Worm (Caenorhabditis elegans) whole organism, mixed stage, embryonic: ENCODE results near the gene ogt-1.
A peak's percentile ranks its signal among the peaks of the same experiment; 100 is the strongest.

ENCODE experiments used
- M03D4.4 ChIP-seq: sonication (generic microtip); optimal IDR thresholded peaks from 2 replicates; lab custom pipeline; 2017; ENCODE audit warnings: mild to moderate bottlenecking, missing genetic modification characterization, missing compliant biosample characterization
- bed-3 ChIP-seq: fragments of 200-800 bp; sonication (Bioruptor generic); optimal IDR thresholded peaks from 3 replicates; lab custom pipeline; 2018; ENCODE audit warnings: mild to moderate bottlenecking, missing genetic modification characterization, moderate library complexity, missing compliant biosample characterization
- blmp-1 ChIP-seq: fragments of 150-350 bp; optimal IDR thresholded peaks from 2 replicates; lab custom pipeline; 2014; ENCODE audit warnings: missing biosample characterization, missing genetic modification characterization
- ceh-39 ChIP-seq: fragments of 150-350 bp; optimal IDR thresholded peaks from 2 replicates; lab custom pipeline; 2014; ENCODE audit warnings: missing biosample characterization, missing genetic modification characterization
- ceh-43 ChIP-seq: fragments of 200-800 bp; sonication (Bioruptor generic); optimal IDR thresholded peaks from 2 replicates; lab custom pipeline; 2018; ENCODE audit warnings: mild to moderate bottlenecking, missing genetic modification characterization, moderate library complexity, missing compliant biosample characterization
- ceh-83 ChIP-seq: fragments of 200-800 bp; sonication (Bioruptor generic); optimal IDR thresholded peaks from 2 replicates; lab custom pipeline; 2018; ENCODE audit warnings: mild to moderate bottlenecking, missing genetic modification characterization, missing compliant biosample characterization
- ces-1 ChIP-seq: fragments of 150-350 bp; optimal IDR thresholded peaks from 2 replicates; lab custom pipeline; 2014; ENCODE audit warnings: missing biosample characterization, missing genetic modification reagents, missing genetic modification characterization
- cnd-1 ChIP-seq: fragments of 200-800 bp; sonication (Bioruptor generic); optimal IDR thresholded peaks from 2 replicates; lab custom pipeline; 2018; ENCODE audit warnings: mild to moderate bottlenecking, missing genetic modification characterization, missing compliant biosample characterization
- drap-1 ChIP-seq: fragments of 200-800 bp; sonication (Bioruptor generic); optimal IDR thresholded peaks from 3 replicates; lab custom pipeline; 2018; ENCODE audit warnings: mild to moderate bottlenecking, missing genetic modification characterization, missing compliant biosample characterization
- elt-1 ChIP-seq: sonication (generic microtip); optimal IDR thresholded peaks from 2 replicates; lab custom pipeline; 2017; ENCODE audit warnings: missing genetic modification characterization, mild to moderate bottlenecking, missing compliant biosample characterization, antibody characterized with exemption, moderate library complexity, borderline replicate concordance; ENCODE audit not compliant: insufficient read depth
- elt-3 ChIP-seq: fragments of 150-350 bp; optimal IDR thresholded peaks from 2 replicates; lab custom pipeline; 2014; ENCODE audit warnings: missing biosample characterization, missing genetic modification characterization
- flh-1 ChIP-seq: fragments of 200-800 bp; sonication (Bioruptor generic); optimal IDR thresholded peaks from 2 replicates; lab custom pipeline; 2018; ENCODE audit warnings: mild to moderate bottlenecking, missing genetic modification characterization, moderate library complexity, missing compliant biosample characterization
- ham-2 ChIP-seq: fragments of 200-800 bp; sonication (Bioruptor generic); optimal IDR thresholded peaks from 2 replicates; lab custom pipeline; 2018; ENCODE audit warnings: mild to moderate bottlenecking, missing genetic modification characterization, missing compliant biosample characterization
- hlh-1 ChIP-seq: fragments of 150-350 bp; optimal IDR thresholded peaks from 2 replicates; lab custom pipeline; 2014; ENCODE audit warnings: missing biosample characterization, missing genetic modification reagents, missing genetic modification characterization
- lin-13 ChIP-seq: fragments of 150-350 bp; optimal IDR thresholded peaks from 2 replicates; lab custom pipeline; 2014; ENCODE audit warnings: missing biosample characterization, missing genetic modification characterization
- lin-32 ChIP-seq: fragments of 200-800 bp; sonication (Bioruptor generic); optimal IDR thresholded peaks from 2 replicates; lab custom pipeline; 2018; ENCODE audit warnings: mild to moderate bottlenecking, missing genetic modification characterization, missing compliant biosample characterization
- lsy-2 ChIP-seq: fragments of 150-350 bp; optimal IDR thresholded peaks from 2 replicates; lab custom pipeline; 2014; ENCODE audit warnings: missing biosample characterization, missing genetic modification characterization
- mab-5 ChIP-seq: fragments of 150-350 bp; optimal IDR thresholded peaks from 2 replicates; lab custom pipeline; 2014; ENCODE audit warnings: missing biosample characterization, missing genetic modification characterization
- mep-1 ChIP-seq: fragments of 150-350 bp; optimal IDR thresholded peaks from 2 replicates; lab custom pipeline; 2017; ENCODE audit warnings: missing biosample characterization, missing genetic modification reagents, missing genetic modification characterization, inconsistent platforms
- mls-2 ChIP-seq: sonication (generic microtip); optimal IDR thresholded peaks from 2 replicates; lab custom pipeline; 2016; ENCODE audit warnings: mild to moderate bottlenecking, missing genetic modification characterization, moderate library complexity, missing compliant biosample characterization
- nhr-12 ChIP-seq: fragments of 150-350 bp; optimal IDR thresholded peaks from 2 replicates; lab custom pipeline; 2014; ENCODE audit warnings: missing biosample characterization, missing genetic modification characterization
- nhr-2 ChIP-seq: fragments of 150-350 bp; optimal IDR thresholded peaks from 2 replicates; lab custom pipeline; 2014; ENCODE audit warnings: missing biosample characterization, missing genetic modification characterization
- nhr-237 ChIP-seq: fragments of 150-350 bp; optimal IDR thresholded peaks from 2 replicates; lab custom pipeline; 2014; ENCODE audit warnings: missing biosample characterization, missing genetic modification characterization
- nhr-28 ChIP-seq: fragments of 150-350 bp; optimal IDR thresholded peaks from 2 replicates; lab custom pipeline; 2014; ENCODE audit warnings: missing biosample characterization, missing genetic modification characterization
- nhr-76 ChIP-seq: sonication (generic microtip); optimal IDR thresholded peaks from 2 replicates; lab custom pipeline; 2017; ENCODE audit warnings: missing biosample characterization, missing genetic modification characterization
- pha-4 ChIP-seq: fragments of 150-350 bp; optimal IDR thresholded peaks from 2 replicates; lab custom pipeline; 2018; ENCODE audit warnings: missing biosample characterization, missing genetic modification reagents, missing genetic modification characterization
- sem-2 ChIP-seq: fragments of 200-800 bp; sonication (Bioruptor generic); optimal IDR thresholded peaks from 2 replicates; lab custom pipeline; 2018; ENCODE audit warnings: mild to moderate bottlenecking, missing genetic modification characterization, missing compliant biosample characterization
- snpc-4 ChIP-seq: fragments of 150-350 bp; optimal IDR thresholded peaks from 2 replicates; lab custom pipeline; 2014; ENCODE audit warnings: missing biosample characterization, missing genetic modification characterization
- sptf-1 ChIP-seq: sonication (generic microtip); optimal IDR thresholded peaks from 2 replicates; lab custom pipeline; 2017; ENCODE audit warnings: mild to moderate bottlenecking, missing genetic modification characterization, moderate library complexity, missing compliant biosample characterization
- tbx-8 ChIP-seq: fragments of 200-800 bp; sonication (Bioruptor generic); optimal IDR thresholded peaks from 2 replicates; lab custom pipeline; 2018; ENCODE audit warnings: mild to moderate bottlenecking, missing genetic modification characterization, moderate library complexity, missing compliant biosample characterization
- unc-120 ChIP-seq: sonication (generic microtip); optimal IDR thresholded peaks from 2 replicates; lab custom pipeline; 2017; ENCODE audit warnings: missing genetic modification characterization, missing compliant biosample characterization; ENCODE audit not compliant: poor library complexity, severe bottlenecking
- unc-39 ChIP-seq: fragments of 150-350 bp; optimal IDR thresholded peaks from 2 replicates; lab custom pipeline; 2014; ENCODE audit warnings: missing biosample characterization, missing genetic modification characterization
- unc-62 ChIP-seq: fragments of 150-350 bp; optimal IDR thresholded peaks from 2 replicates; lab custom pipeline; 2014; ENCODE audit warnings: missing biosample characterization, missing genetic modification reagents, missing genetic modification characterization
- zip-8 ChIP-seq: fragments of 150-350 bp; optimal IDR thresholded peaks from 2 replicates; lab custom pipeline; 2014; ENCODE audit warnings: missing biosample characterization, missing genetic modification characterization
- ztf-11 ChIP-seq: fragments of 150-350 bp; optimal IDR thresholded peaks from 2 replicates; lab custom pipeline; 2014; ENCODE audit warnings: missing biosample characterization, missing genetic modification characterization

The ogt-1 gene

ce11 chrIII:7166664-7167567 lies 13.3 kb upstream of the ogt-1 start:
- TF ChIP-seq nhr-28 (tag; lab: Kevin White, UChicago) (no peak), nhr-237 (tag; lab: Kevin White, UChicago) (peak; percentile 6), hlh-1 (tag; lab: Kevin White, UChicago) (no peak), drap-1 (GFP tag; lab: Kevin White, UChicago) (peak; percentile 11), ceh-83 (GFP tag; lab: Kevin White, UChicago) (no peak)

ce11 chrIII:7165816-7166229 lies 12.2 kb upstream of the ogt-1 start:
- TF ChIP-seq unc-62 (GFP tag; lab: Kevin White, UChicago) (no peak), ces-1 (GFP tag; lab: Kevin White, UChicago) (peak; percentile 10), bed-3 (GFP tag; lab: Kevin White, UChicago) (no peak)

ce11 chrIII:7165276-7165675 lies 11.7 kb upstream of the ogt-1 start:
- TF ChIP-seq nhr-28 (tag; lab: Kevin White, UChicago) (no peak), elt-3 (tag; lab: Kevin White, UChicago) (no peak), lin-13 (tag; lab: Kevin White, UChicago) (no peak), sptf-1 (no peak), mls-2 (tag; lab: Kevin White, UChicago) (no peak)

DNA sequence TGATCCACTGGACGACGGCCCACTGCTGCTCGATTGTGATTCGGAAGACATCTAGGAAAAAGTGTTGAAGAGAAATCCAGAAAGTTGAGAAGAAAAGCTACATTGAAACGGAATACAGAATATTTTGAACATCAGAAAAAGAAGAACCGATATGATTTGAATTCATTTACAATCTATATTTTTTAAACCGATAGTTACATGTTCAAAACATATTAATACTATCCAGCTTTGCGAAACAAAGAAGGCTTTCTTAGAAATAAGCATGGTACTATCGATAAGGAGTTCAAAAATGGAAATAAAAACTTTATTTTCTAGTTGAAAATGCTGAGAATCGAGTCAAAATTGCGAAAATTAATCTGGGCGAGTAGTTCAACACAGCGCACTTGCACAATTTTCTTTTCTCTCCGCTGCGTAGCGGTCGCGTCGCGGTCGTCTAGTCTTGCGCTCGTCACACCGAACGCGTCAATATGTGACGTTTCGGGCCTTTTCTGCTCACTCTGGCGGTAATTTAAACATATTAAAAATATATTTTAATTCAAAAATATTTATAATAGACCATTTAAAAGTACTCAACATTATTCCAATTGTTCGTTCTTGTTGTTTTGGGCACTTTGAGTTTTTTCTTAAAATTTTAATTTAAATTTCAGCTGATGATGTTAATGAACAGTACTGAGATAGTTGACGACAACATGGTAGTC lies 8.6 kb upstream of the ogt-1 start, which contains the start of the genes syf-2 and K04G7.1:
syf-2 (minus strand) TSS at position 51 of the 698 bp plus-strand sequence.
K04G7.1 (plus strand) TSS at position 648 of the 698 bp plus-strand sequence.
- peak; percentile 53 for TF ChIP-seq unc-120 (tag; lab: Kevin White, UChicago)
- peak; percentile 85 for TF ChIP-seq pha-4 (tag; lab: Kevin White, UChicago)
- peak; percentile 70 for TF ChIP-seq unc-62 (GFP tag; lab: Kevin White, UChicago)
- no peak for TF ChIP-seq snpc-4
- TF ChIP-seq nhr-28 (tag; lab: Kevin White, UChicago), result no peak
- no peak for TF ChIP-seq bed-3 (GFP tag; lab: Kevin White, UChicago)
- peak; percentile 98 for TF ChIP-seq mep-1 (tag; lab: Kevin White, UChicago)
- no peak for TF ChIP-seq sem-2 (GFP tag; lab: Kevin White, UChicago)
- TF ChIP-seq M03D4.4 (tag; lab: Kevin White, UChicago), result no peak
- TF ChIP-seq ham-2 (GFP tag; lab: Kevin White, UChicago), result no peak
- no peak for TF ChIP-seq mab-5
- TF ChIP-seq lin-13 (tag; lab: Kevin White, UChicago), result peak; percentile 96
- no peak for TF ChIP-seq elt-3 (tag; lab: Kevin White, UChicago)
- TF ChIP-seq ztf-11, result no peak
- TF ChIP-seq lin-32 (GFP tag; lab: Kevin White, UChicago), result no peak
- no peak for TF ChIP-seq cnd-1
- TF ChIP-seq flh-1 (GFP tag; lab: Kevin White, UChicago), result no peak
- peak; percentile 87 for TF ChIP-seq ceh-39 (tag; lab: Kevin White, UChicago)
- TF ChIP-seq nhr-237 (tag; lab: Kevin White, UChicago), result peak; percentile 88
- no peak for TF ChIP-seq nhr-76 (tag; lab: Kevin White, UChicago)
- peak; percentile 9 for TF ChIP-seq mls-2 (tag; lab: Kevin White, UChicago)
- TF ChIP-seq elt-1 (tag; lab: Kevin White, UChicago), result no peak
- TF ChIP-seq nhr-2 (tag; lab: Kevin White, UChicago), result peak; percentile 42
- peak; percentile 42 for TF ChIP-seq drap-1 (GFP tag; lab: Kevin White, UChicago)
- peak; percentile 3 for TF ChIP-seq ceh-43
- TF ChIP-seq ces-1 (GFP tag; lab: Kevin White, UChicago), result peak; percentile 80
- TF ChIP-seq ceh-83 (GFP tag; lab: Kevin White, UChicago), result no peak
- no peak for TF ChIP-seq tbx-8 (GFP tag; lab: Kevin White, UChicago)
- TF ChIP-seq blmp-1 (tag; lab: Kevin White, UChicago), result no peak
- no peak for TF ChIP-seq nhr-12 (tag; lab: Kevin White, UChicago)
- peak; percentile 89 for TF ChIP-seq lsy-2 (tag; lab: Kevin White, UChicago)
- peak; percentile 69 for TF ChIP-seq hlh-1 (tag; lab: Kevin White, UChicago)
- TF ChIP-seq sptf-1, result peak; percentile 78
- TF ChIP-seq unc-39 (tag; lab: Kevin White, UChicago), result no peak
- no peak for TF ChIP-seq zip-8 (tag; lab: Kevin White, UChicago)
